Fruit fly (Drosophila melanogaster): ENCODE data around the gene Tak1.

Gene Tak1

DNA sequence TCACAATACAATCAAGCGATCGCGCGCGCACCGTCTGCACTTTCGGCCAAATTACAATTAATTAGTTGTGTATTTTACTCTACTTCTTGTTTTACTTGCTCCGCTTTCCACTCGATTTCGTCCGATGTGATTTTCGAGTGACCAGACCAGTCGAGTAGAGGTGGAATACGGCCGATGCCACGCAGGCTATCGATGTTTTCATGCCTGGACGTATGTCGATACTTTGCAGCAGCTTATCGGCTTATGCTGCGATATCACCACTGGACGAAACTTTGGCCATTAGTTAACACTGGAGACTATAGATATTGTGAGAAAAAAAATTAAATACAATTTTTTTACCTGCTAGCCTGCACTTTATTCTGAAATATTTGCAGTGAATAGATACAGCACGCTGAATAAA lies 14.2 kb downstream of the Tak1 start, which contains the start of gene RhoGAP19D (continued):
- peak; percentile 92 for TF ChIP-seq inv (GFP tag; IDR thresholded peaks at IDR 0.05; ENCODE audit: partially characterized antibody)
- TF ChIP-seq Dip3 (GFP tag; optimal IDR thresholded peaks at IDR 0.05): peak; percentile 59
- TF ChIP-seq btn (GFP tag; optimal IDR thresholded peaks at IDR 0.05): no peak
- no peak for TF ChIP-seq sqz (GFP tag; optimal IDR thresholded peaks at IDR 0.05)
- peak; percentile 65 for TF ChIP-seq caup (GFP tag; optimal IDR thresholded peaks at IDR 0.05; ENCODE audit: severe bottlenecking)
- TF ChIP-seq CG9876 (GFP tag; optimal IDR thresholded peaks at IDR 0.05): peak; percentile 36
- TF ChIP-seq gro (GFP tag; optimal IDR thresholded peaks at IDR 0.05): peak; percentile 71
- TF ChIP-seq CG17385 (GFP tag; optimal IDR thresholded peaks at IDR 0.05): no peak
- peak; percentile 86 for TF ChIP-seq Ets97D (GFP tag; optimal IDR thresholded peaks at IDR 0.05)
- peak; percentile 29 for TF ChIP-seq CG10209 (GFP tag; optimal IDR thresholded peaks at IDR 0.05)
- TF ChIP-seq seq (GFP tag; IDR thresholded peaks at IDR 0.05): no peak
- TF ChIP-seq fd64A (GFP tag; optimal IDR thresholded peaks at IDR 0.05): no peak
- no peak for TF ChIP-seq scrt (GFP tag; optimal IDR thresholded peaks at IDR 0.05)
- TF ChIP-seq CG10462 (GFP tag; optimal IDR thresholded peaks at IDR 0.05): no peak
- peak; percentile 31; the same call in 1 of the 2 replicates for TF ChIP-seq CG6689 (GFP tag; IDR thresholded peaks at IDR 0.05)
- peak; percentile 30; the same call in 1 of the 3 replicates for TF ChIP-seq B-H1 (GFP tag; IDR thresholded peaks at IDR 0.05)
- no peak for TF ChIP-seq Nf-YB (GFP tag; optimal IDR thresholded peaks at IDR 0.05)
- peak; percentile 44 for TF ChIP-seq sisA (GFP tag; IDR thresholded peaks at IDR 0.05)
- TF ChIP-seq wdn (GFP tag; IDR thresholded peaks at IDR 0.05): no peak
- peak; percentile 30 for TF ChIP-seq CTCF (GFP tag; optimal IDR thresholded peaks at IDR 0.05)
- TF ChIP-seq chm (GFP tag; IDR thresholded peaks at IDR 0.05): no peak
- peak; percentile 89 for TF ChIP-seq HLH4C (GFP tag; IDR thresholded peaks at IDR 0.05; ENCODE audit: partially characterized antibody)
- TF ChIP-seq Fer3 (tag; optimal IDR thresholded peaks at IDR 0.05): peak; percentile 26
- no peak for TF ChIP-seq esg (GFP tag; conservative IDR thresholded peaks at IDR 0.05)
- peak; percentile 91 for TF ChIP-seq mld (GFP tag; IDR thresholded peaks at IDR 0.05; ENCODE audit: partially characterized antibody)
- no peak for TF ChIP-seq tap (tag; optimal IDR thresholded peaks at IDR 0.05)
- no peak for TF ChIP-seq CG17361 (GFP tag; IDR thresholded peaks at IDR 0.05)
- peak; percentile 91 for TF ChIP-seq Ets65A (GFP tag)
- peak; percentile 68 for TF ChIP-seq Xbp1 (GFP tag; optimal IDR thresholded peaks at IDR 0.05)
- peak; percentile 63 for TF ChIP-seq CG1792 (GFP tag; optimal IDR thresholded peaks at IDR 0.05)
- TF ChIP-seq bigmax (GFP tag; optimal IDR thresholded peaks at IDR 0.05): no peak
- peak; percentile 44 for TF ChIP-seq Hr3 (GFP tag; optimal IDR thresholded peaks at IDR 0.05)
- no peak for TF ChIP-seq CG31365 (tag; optimal IDR thresholded peaks at IDR 0.05)
- no peak for TF ChIP-seq lola (GFP tag; optimal IDR thresholded peaks at IDR 0.05)
- TF ChIP-seq Med (GFP tag): peak; percentile 95
- peak; percentile 66 for TF ChIP-seq B-H2 (GFP tag; optimal IDR thresholded peaks at IDR 0.05)
- no peak for TF ChIP-seq eve (GFP tag; optimal IDR thresholded peaks at IDR 0.05)
- TF ChIP-seq CG13287 (GFP tag; IDR thresholded peaks at IDR 0.05; ENCODE audit: partially characterized antibody): peak; percentile 94
- no peak for TF ChIP-seq CG43689 (GFP tag; IDR thresholded peaks at IDR 0.05)
- no peak for TF ChIP-seq crc (GFP tag; optimal IDR thresholded peaks at IDR 0.05)
- TF ChIP-seq Dbx (GFP tag; IDR thresholded peaks at IDR 0.05): peak; percentile 88
- 0 out of 3 replicates have a peak, but pooled peaks have one; percentile 30 for TF ChIP-seq CG2889 (GFP tag; IDR thresholded peaks at IDR 0.05)
- TF ChIP-seq CG10321 (GFP tag; IDR thresholded peaks at IDR 0.05): peak; percentile 15; the same call in 1 of the 2 replicates
- TF ChIP-seq Lpt (GFP tag; optimal IDR thresholded peaks at IDR 0.05): no peak
- TF ChIP-seq dysf (GFP tag; IDR thresholded peaks at IDR 0.05): peak; percentile 50
- TF ChIP-seq zfh2 (GFP tag; optimal IDR thresholded peaks at IDR 0.05): peak; percentile 81
- peak; percentile 60 for TF ChIP-seq CG9817 (tag; optimal IDR thresholded peaks at IDR 0.05)
- TF ChIP-seq Antp (GFP tag; optimal IDR thresholded peaks at IDR 0.05): peak; percentile 79
- no peak for TF ChIP-seq dm (GFP tag; optimal IDR thresholded peaks at IDR 0.05)
- no peak for TF ChIP-seq sim (GFP tag; IDR thresholded peaks at IDR 0.05)
- 0 out of 3 replicates have a peak, but pooled peaks have one; percentile 29 for TF ChIP-seq gce (GFP tag; IDR thresholded peaks at IDR 0.05)
- TF ChIP-seq CG13775 (GFP tag; optimal IDR thresholded peaks at IDR 0.05): no peak
